Worm (Caenorhabditis elegans): Measurements from ENCODE around the gene eef-1B.1.
"Not testable (repeated sequence)": the region's sequence is repeated elsewhere in the genome, so short reads cannot be mapped to it uniquely, and the experiment has no call there.

eef-1B.1 gene

DNA sequence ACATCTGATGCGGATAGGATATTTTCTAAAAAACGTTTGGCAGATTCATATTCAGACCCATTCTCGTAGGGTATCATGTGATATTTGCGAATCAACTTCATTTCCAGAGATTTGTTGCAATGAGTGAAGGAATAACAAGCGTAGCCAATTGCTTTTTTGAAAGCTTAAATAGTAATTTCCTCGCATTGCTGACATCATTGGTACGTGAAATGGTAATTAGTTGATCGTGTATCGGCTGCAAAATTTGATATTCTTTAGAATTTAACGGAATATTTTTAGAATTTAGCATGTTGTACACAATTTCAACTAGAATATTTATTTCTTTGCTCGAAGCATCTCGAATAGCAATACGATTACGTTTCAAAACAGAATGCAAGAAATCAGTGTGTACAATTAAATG, 10.5 kb downstream of the eef-1B.1 start, which contains the start of gene F54H12.4:
F54H12.4 (minus strand) TSS at position 101 of the 400 bp plus-strand sequence.
- TF ChIP-seq egl-44 (GFP tag; IDR thresholded peaks at IDR 0.05); akir-1 (GFP tag; optimal IDR thresholded peaks at IDR 0.05); nhr-27 (tag; optimal IDR thresholded peaks at IDR 0.05): not testable (repeated sequence)

DNA sequence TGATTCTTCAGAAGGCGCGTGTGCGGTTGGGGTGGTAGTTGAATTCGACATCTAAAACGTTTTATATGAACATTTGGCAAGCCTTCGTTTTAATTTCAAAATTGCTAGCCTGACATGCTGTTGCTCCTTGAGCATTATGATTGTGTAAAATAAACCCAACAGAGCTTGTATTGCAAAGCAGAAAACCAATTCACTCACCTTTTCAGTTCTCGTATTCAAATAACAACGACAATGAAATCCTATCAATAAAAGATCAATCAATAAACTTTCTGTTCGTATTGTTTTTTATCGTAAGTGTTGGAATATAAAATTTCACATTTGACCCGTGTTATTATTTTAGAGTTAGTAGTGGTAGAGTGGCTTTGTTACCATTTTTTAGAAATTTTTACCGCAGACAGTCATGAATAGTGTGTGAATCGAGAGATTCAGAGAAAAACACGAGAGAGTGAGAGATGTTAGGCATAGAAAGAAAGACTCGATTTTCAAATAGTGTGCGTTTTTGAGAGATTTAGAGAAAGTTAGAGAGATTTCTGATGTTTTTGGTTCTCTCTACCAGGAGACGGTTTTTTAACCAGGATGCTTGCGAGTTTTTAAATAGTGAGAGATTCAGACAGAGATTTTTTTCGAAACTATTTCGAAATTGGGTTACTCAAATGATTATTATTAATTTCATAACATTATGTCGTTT, 14.1 kb downstream of the eef-1B.1 start, which contains the start of gene F54H12.10:
F54H12.10 (minus strand) TSS at position 51 of the 688 bp plus-strand sequence.
- TF ChIP-seq rpc-1 (optimal IDR thresholded peaks at IDR 0.05) (peak; percentile 32), rpc-1 (tag; optimal IDR thresholded peaks at IDR 0.05) (peak; percentile 66), tbp1 (GFP tag; optimal IDR thresholded peaks at IDR 0.05) (peak; percentile 0), cebp-1 (tag; optimal IDR thresholded peaks at IDR 0.05) (peak; percentile 40), hmg-1.2 (GFP tag; IDR thresholded peaks at IDR 0.05) (peak; percentile 72; the same call in 1 of the 2 replicates), B0261.1 (tag; optimal IDR thresholded peaks at IDR 0.05) (peak; percentile 43), nfyb-1 (GFP tag; IDR thresholded peaks at IDR 0.05) (peak; percentile 58; the same call in 1 of the 2 replicates)
- not testable (repeated sequence) for TF ChIP-seq cebp-1 (GFP tag; IDR thresholded peaks at IDR 0.05)

DNA sequence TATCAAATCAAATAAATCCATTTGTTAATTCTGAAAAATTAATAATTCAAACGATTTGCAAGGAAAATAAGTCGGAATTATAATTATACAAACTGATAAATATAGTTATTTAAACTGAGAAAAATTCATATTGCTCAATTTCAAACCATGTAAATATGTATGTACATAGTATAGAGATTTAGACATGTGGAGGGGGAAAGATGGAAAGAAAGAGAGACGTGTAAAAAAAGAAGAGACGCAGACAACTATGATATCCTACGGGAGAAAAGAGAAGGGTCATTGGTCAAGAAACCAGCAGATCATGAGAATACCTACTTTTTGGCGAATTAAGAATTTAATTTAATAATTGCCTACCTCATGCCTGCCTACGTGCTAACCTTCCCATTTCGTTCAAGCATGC, 15.1 kb downstream of the eef-1B.1 start, which contains the start of gene C29E4.11:
C29E4.11 (minus strand) TSS at position 30 of the 400 bp plus-strand sequence.
- TF ChIP-seq lsl-1 (GFP tag; optimal IDR thresholded peaks at IDR 0.05) (no peak), hmg-1.2 (GFP tag; IDR thresholded peaks at IDR 0.05) (peak; percentile 85)

DNA sequence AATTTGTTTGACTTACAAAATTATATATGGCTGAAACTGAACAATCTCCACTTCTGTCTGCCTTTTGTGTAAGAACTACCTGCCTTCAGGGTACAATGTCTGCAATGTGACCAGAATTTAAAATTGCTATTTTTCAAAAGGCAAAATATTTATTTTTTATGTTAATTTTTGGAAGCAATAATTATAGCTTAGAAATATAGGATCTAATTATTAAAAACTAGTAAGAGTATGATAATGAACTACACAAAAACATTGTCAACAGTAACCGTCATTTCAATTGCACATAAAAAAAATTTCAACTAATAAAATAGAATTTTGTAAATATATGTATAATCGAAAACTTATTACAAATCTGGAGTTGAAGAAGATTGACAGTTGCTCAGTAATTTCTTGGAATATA, 16.2 kb downstream of the eef-1B.1 start, which contains the start of gene C29E4.9:
C29E4.9 (minus strand) TSS at position 101 of the 400 bp plus-strand sequence.
- no peak for TF ChIP-seq hlh-26 (GFP tag; conservative IDR thresholded peaks at IDR 0.05)
- no peak for TF ChIP-seq rpc-1 (optimal IDR thresholded peaks at IDR 0.05)
- no peak for TF ChIP-seq rpc-1 (tag; optimal IDR thresholded peaks at IDR 0.05)
- TF ChIP-seq attf-6 (GFP tag; IDR thresholded peaks at IDR 0.05), result no peak
- TF ChIP-seq madf-10 (tag; optimal IDR thresholded peaks at IDR 0.05), result no peak
- TF ChIP-seq rcor-1 (GFP tag; IDR thresholded peaks at IDR 0.05), result no peak

DNA sequence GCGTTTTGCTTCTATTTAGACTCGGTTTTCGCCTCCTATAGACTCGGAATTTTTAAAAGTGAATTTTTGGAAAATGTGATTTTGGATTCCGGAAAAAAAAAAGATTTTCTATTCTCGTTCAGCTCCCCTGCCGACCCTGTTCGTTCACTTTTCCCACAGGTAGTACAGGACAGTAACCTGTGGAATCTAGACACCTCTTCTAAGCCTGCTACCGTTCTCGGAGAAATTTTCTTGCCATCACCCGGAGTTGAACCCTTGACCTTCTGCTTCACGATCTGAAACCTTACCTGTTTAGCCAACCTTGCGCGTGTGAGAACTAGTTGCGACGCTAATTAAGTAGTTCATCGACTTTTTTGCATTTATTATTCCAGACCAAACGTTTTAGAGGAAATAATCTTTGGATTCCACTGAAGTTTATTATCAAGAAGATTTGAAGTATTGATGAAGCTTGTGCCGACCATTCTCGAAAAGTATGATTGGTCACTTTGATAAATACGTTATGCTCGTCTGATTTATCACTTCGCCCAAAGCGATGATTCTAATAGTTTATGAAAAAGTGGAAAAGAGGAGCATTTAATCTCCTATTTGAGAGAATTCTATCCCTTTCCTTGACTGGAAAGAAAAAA, 19.4 kb downstream of the eef-1B.1 start:
- peak; percentile 84; the same call in 1 of the 2 replicates for TF ChIP-seq aptf-3 (GFP tag; IDR thresholded peaks at IDR 0.05)
- TF ChIP-seq madf-8 (GFP tag; conservative IDR thresholded peaks at IDR 0.05), result 0 out of 2 replicates have a peak, but pooled peaks have one; percentile 9
- peak; percentile 58 for TF ChIP-seq rcor-1 (GFP tag; IDR thresholded peaks at IDR 0.05)
- 0 out of 2 replicates have a peak, but pooled peaks have one; percentile 42 for TF ChIP-seq ztf-25 (GFP tag; IDR thresholded peaks at IDR 0.05)
- peak; percentile 86 for TF ChIP-seq lin-26 (GFP tag; IDR thresholded peaks at IDR 0.05)
- TF ChIP-seq madf-3 (GFP tag; IDR thresholded peaks at IDR 0.05), result peak; percentile 54; the same call in 1 of the 2 replicates
- 0 out of 2 replicates have a peak, but pooled peaks have one; percentile 49 for TF ChIP-seq cebp-2 (GFP tag; IDR thresholded peaks at IDR 0.05)
- peak; percentile 91 for TF ChIP-seq egl-44 (GFP tag; IDR thresholded peaks at IDR 0.05)
- peak; percentile 61; the same call in 1 of the 2 replicates for TF ChIP-seq C17E4.6 (GFP tag; IDR thresholded peaks at IDR 0.05)
- 0 out of 2 replicates have a peak, but pooled peaks have one; percentile 12 for TF ChIP-seq ceh-100 (GFP tag; IDR thresholded peaks at IDR 0.05)
- TF ChIP-seq hmg-1.2 (GFP tag; IDR thresholded peaks at IDR 0.05), result peak; percentile 39
- peak; percentile 30; the same call in 1 of the 2 replicates for TF ChIP-seq egrh-3 (GFP tag; IDR thresholded peaks at IDR 0.05)
- peak; percentile 47; the same call in 1 of the 2 replicates for TF ChIP-seq attf-3 (GFP tag; conservative IDR thresholded peaks at IDR 0.05)
- peak; percentile 87 for TF ChIP-seq D2030.7 (GFP tag; IDR thresholded peaks at IDR 0.05)
- 0 out of 2 replicates have a peak, but pooled peaks have one; percentile 78 for TF ChIP-seq F37B4.10 (GFP tag; IDR thresholded peaks at IDR 0.05)
- peak; percentile 71 for TF ChIP-seq madf-6 (GFP tag; IDR thresholded peaks at IDR 0.05)
- peak; percentile 54; the same call in 1 of the 2 replicates for TF ChIP-seq Y95B8A.8 (GFP tag; IDR thresholded peaks at IDR 0.05)
- peak; percentile 57; the same call in 1 of the 2 replicates for TF ChIP-seq pbrm-1 (GFP tag; IDR thresholded peaks at IDR 0.05)
- TF ChIP-seq Y56A3A.18 (GFP tag; IDR thresholded peaks at IDR 0.05), result peak; percentile 54; the same call in 1 of the 2 replicates
- peak; percentile 62; the same call in 1 of the 2 replicates for TF ChIP-seq ekl-4 (GFP tag; IDR thresholded peaks at IDR 0.05)
- TF ChIP-seq B0261.1 (tag; optimal IDR thresholded peaks at IDR 0.05), result peak; percentile 49
- 0 out of 2 replicates have a peak, but pooled peaks have one; percentile 85 for TF ChIP-seq ceh-58 (GFP tag; IDR thresholded peaks at IDR 0.05)
- TF ChIP-seq Y79H2A.3 (GFP tag; conservative IDR thresholded peaks at IDR 0.05), result peak; percentile 63; the same call in 1 of the 2 replicates
- 0 out of 2 replicates have a peak, but pooled peaks have one; percentile 26 for TF ChIP-seq aptf-2 (GFP tag; conservative IDR thresholded peaks at IDR 0.05)
- peak; percentile 26; the same call in 1 of the 2 replicates for TF ChIP-seq hmg-20 (GFP tag; IDR thresholded peaks at IDR 0.05)
- TF ChIP-seq tbp1 (GFP tag; optimal IDR thresholded peaks at IDR 0.05), result peak; percentile 71
